Worm (Caenorhabditis elegans): ENCODE data around the gene C45G9.5.

The C45G9.5 gene

ce11 chrIII:5020924-5021323 is 27.0 kb upstream of the C45G9.5 start, which contains the start of gene mdt-11:
Gene mdt-11 (plus strand): TSS chrIII:5021224.
- TF ChIP-seq mbf-1 (tag; optimal IDR thresholded peaks at IDR 0.05), result no peak
- no peak for TF ChIP-seq blmp-1 (tag; optimal IDR thresholded peaks at IDR 0.05; ENCODE audit: insufficient read depth)
- no peak for TF ChIP-seq sem-4 (tag; optimal IDR thresholded peaks at IDR 0.05)
- no peak for TF ChIP-seq egl-27 (tag; optimal IDR thresholded peaks at IDR 0.05)
- TF ChIP-seq ztf-11 (tag; optimal IDR thresholded peaks at IDR 0.05), result no peak
- TF ChIP-seq snpc-4 (tag; optimal IDR thresholded peaks at IDR 0.05), result no peak

- no peak for TF ChIP-seq mbf-1 (tag; optimal IDR thresholded peaks at IDR 0.05)
- TF ChIP-seq nhr-77 (tag; optimal IDR thresholded peaks at IDR 0.05), result no peak
- no peak for TF ChIP-seq ztf-4 (tag; optimal IDR thresholded peaks at IDR 0.05)
Observed at ce11 chrIII:5021689-5022088, 26.2 kb upstream of the C45G9.5 start, which contains the start of gene R144.3. Gene R144.3 (plus strand): TSS chrIII:5021989.

ce11 chrIII:5022964-5023363 is 25.0 kb upstream of the C45G9.5 start, which contains the start of gene R144.13:
Gene R144.13 (plus strand): TSS chrIII:5023264.
- TF ChIP-seq unc-62 (GFP tag; optimal IDR thresholded peaks at IDR 0.05), result no peak
- no peak for TF ChIP-seq ama-1 (optimal IDR thresholded peaks at IDR 0.05)
- TF ChIP-seq lin-13 (GFP tag; optimal IDR thresholded peaks at IDR 0.05), result no peak
- TF ChIP-seq ZK546.5 (tag; optimal IDR thresholded peaks at IDR 0.05), result no peak
- TF ChIP-seq nhr-21 (tag; optimal IDR thresholded peaks at IDR 0.05), result no peak
- TF ChIP-seq ztf-1 (GFP tag; conservative IDR thresholded peaks at IDR 0.05), result no peak

- TF ChIP-seq dmd-4 (tag; optimal IDR thresholded peaks at IDR 0.05) (no peak), C34F6.9 (tag; optimal IDR thresholded peaks at IDR 0.05) (no peak), Y55F3AM.14 (GFP tag; optimal IDR thresholded peaks at IDR 0.05) (no peak), nhr-10 (tag; optimal IDR thresholded peaks at IDR 0.05) (no peak), mab-5 (tag; optimal IDR thresholded peaks at IDR 0.05) (no peak), fos-1 (tag; optimal IDR thresholded peaks at IDR 0.05) (no peak), nhr-21 (tag; optimal IDR thresholded peaks at IDR 0.05) (no peak), nhr-129 (tag; optimal IDR thresholded peaks at IDR 0.05) (no peak), mdl-1 (tag; optimal IDR thresholded peaks at IDR 0.05) (no peak), R02D3.7 (tag; optimal IDR thresholded peaks at IDR 0.05) (no peak), ceh-82 (tag; optimal IDR thresholded peaks at IDR 0.05) (no peak), F13H6.1 (tag; optimal IDR thresholded peaks at IDR 0.05) (no peak), ama-1 (optimal IDR thresholded peaks at IDR 0.05) (no peak)
Observed at ce11 chrIII:5023642-5024041, 24.3 kb upstream of the C45G9.5 start.

DNA sequence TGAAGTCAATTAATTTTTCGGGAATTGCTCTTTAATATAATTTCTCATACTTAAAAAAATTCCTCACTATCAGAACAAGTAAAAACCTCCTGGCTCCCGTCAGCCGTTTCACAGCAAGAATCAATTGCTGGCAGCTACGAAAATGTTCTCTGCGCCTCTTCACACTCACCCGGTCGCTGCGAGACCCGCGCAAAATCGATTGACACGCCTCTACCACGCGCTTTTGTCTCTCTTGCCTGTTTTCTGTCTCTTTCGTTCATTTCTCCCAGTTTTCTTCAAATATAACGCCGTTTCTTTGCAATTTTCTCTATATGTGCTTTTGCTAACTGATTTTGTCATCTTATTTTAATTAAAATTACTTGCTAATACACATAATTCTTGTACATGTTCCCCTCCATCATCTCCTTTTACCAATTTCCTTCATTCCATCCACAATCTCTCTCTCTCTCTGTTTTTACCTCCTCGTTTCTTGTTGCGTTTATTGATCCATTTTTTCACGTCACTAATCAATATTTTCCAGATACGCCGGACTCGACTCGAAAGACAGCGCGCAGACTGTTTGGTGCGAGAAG is 23.4 kb upstream of the C45G9.5 start, which contains the start of gene pcf-11:
TSS of gene pcf-11 (plus strand) at position 522 of the 572 bp plus-strand sequence.
- TF ChIP-seq lsy-2 (tag; optimal IDR thresholded peaks at IDR 0.05) (peak; percentile 43 to 63), crh-2 (tag; optimal IDR thresholded peaks at IDR 0.05) (peak; percentile 84), sma-9 (GFP tag; optimal IDR thresholded peaks at IDR 0.05) (peak; percentile 20), sma-9 (tag; optimal IDR thresholded peaks at IDR 0.05) (no peak), nhr-129 (tag; optimal IDR thresholded peaks at IDR 0.05) (peak; percentile 52), sma-3 (GFP tag; optimal IDR thresholded peaks at IDR 0.05) (peak; percentile 42), lin-13 (GFP tag; optimal IDR thresholded peaks at IDR 0.05) (peak; percentile 64), skn-1 (tag; optimal IDR thresholded peaks at IDR 0.05) (no peak), sem-4 (tag; optimal IDR thresholded peaks at IDR 0.05) (peak; percentile 68), mdl-1 (tag; optimal IDR thresholded peaks at IDR 0.05) (peak; percentile 66 to 77), lin-11 (tag; optimal IDR thresholded peaks at IDR 0.05) (peak; percentile 75), F13H6.1 (tag; optimal IDR thresholded peaks at IDR 0.05) (peak; percentile 48), gmeb-1 (tag; optimal IDR thresholded peaks at IDR 0.05) (peak; percentile 50), nhr-6 (tag; optimal IDR thresholded peaks at IDR 0.05) (no peak), lin-39 (tag; optimal IDR thresholded peaks at IDR 0.05) (no peak), elt-3 (tag; optimal IDR thresholded peaks at IDR 0.05) (no peak), nhr-12 (tag; optimal IDR thresholded peaks at IDR 0.05) (no peak), nhr-25 (tag; optimal IDR thresholded peaks at IDR 0.05) (peak; percentile 44), fos-1 (tag; optimal IDR thresholded peaks at IDR 0.05) (peak; percentile 46), snpc-4 (tag; optimal IDR thresholded peaks at IDR 0.05) (no peak), mab-5 (tag; optimal IDR thresholded peaks at IDR 0.05) (peak; percentile 31), nhr-237 (tag; optimal IDR thresholded peaks at IDR 0.05) (no peak), alr-1 (tag; optimal IDR thresholded peaks at IDR 0.05) (no peak), mbf-1 (tag; optimal IDR thresholded peaks at IDR 0.05) (no peak), ztf-4 (tag; optimal IDR thresholded peaks at IDR 0.05) (no peak), nhr-21 (tag; optimal IDR thresholded peaks at IDR 0.05) (no peak), dmd-4 (tag; optimal IDR thresholded peaks at IDR 0.05) (no peak), elt-1 (tag; optimal IDR thresholded peaks at IDR 0.05) (no peak), unc-55 (GFP tag; optimal IDR thresholded peaks at IDR 0.05) (peak; percentile 77), C34F6.9 (tag; optimal IDR thresholded peaks at IDR 0.05) (peak; percentile 84), aly-2 (tag; optimal IDR thresholded peaks at IDR 0.05) (no peak), peb-1 (tag; optimal IDR thresholded peaks at IDR 0.05) (no peak), Y55F3AM.14 (GFP tag; optimal IDR thresholded peaks at IDR 0.05) (no peak), nhr-77 (tag; optimal IDR thresholded peaks at IDR 0.05) (no peak), blmp-1 (tag; optimal IDR thresholded peaks at IDR 0.05; ENCODE audit: insufficient read depth) (peak; percentile 47), ZK546.5 (tag; optimal IDR thresholded peaks at IDR 0.05) (no peak)

All from whole organism, L2 larva.